Fruit fly (Drosophila melanogaster) whole organism, adult: ENCODE measurements around the gene CG6481.

ENCODE experiments used
- CG11617 ChIP-seq: fragments of 200-800 bp; sonication (Bioruptor generic); optimal IDR thresholded peaks from 2 replicates; lab custom pipeline; 2017; ENCODE audit warnings: mild to moderate bottlenecking, missing biosample characterization, missing genetic modification reagents, missing genetic modification characterization
- CG12768 ChIP-seq: fragments of 200-800 bp; sonication (Bioruptor generic); optimal IDR thresholded peaks from 2 replicates; lab custom pipeline; 2017; ENCODE audit warnings: missing biosample characterization, missing genetic modification characterization, mild to moderate bottlenecking, moderate library complexity, missing genetic modification reagents
- CG14711 ChIP-seq: fragments of 200-800 bp; sonication (Bioruptor generic); optimal IDR thresholded peaks from 2 replicates; lab custom pipeline; 2018; ENCODE audit warnings: missing biosample characterization, mild to moderate bottlenecking, missing genetic modification characterization, moderate library complexity
- CG1620 ChIP-seq: fragments of 200-800 bp; sonication (Bioruptor generic); optimal IDR thresholded peaks from 2 replicates; lab custom pipeline; 2016; ENCODE audit warnings: missing biosample characterization, missing genetic modification characterization
- CG33017 ChIP-seq: fragments of 200-800 bp; sonication (Bioruptor generic); optimal IDR thresholded peaks from 2 replicates; lab custom pipeline; 2018; ENCODE audit warnings: missing biosample characterization, mild to moderate bottlenecking, missing genetic modification characterization, moderate library complexity
- CG5204 ChIP-seq: fragments of 200-800 bp; sonication (Bioruptor generic); optimal IDR thresholded peaks from 2 replicates; lab custom pipeline; 2016; ENCODE audit warnings: missing biosample characterization, missing genetic modification characterization
- CG7045 ChIP-seq: fragments of 200-800 bp; sonication (Bioruptor generic); optimal IDR thresholded peaks from 2 replicates; lab custom pipeline; 2017; ENCODE audit warnings: missing biosample characterization, mild to moderate bottlenecking, missing genetic modification characterization
- CG7101 ChIP-seq: fragments of 200-800 bp; sonication (Bioruptor generic); optimal IDR thresholded peaks from 2 replicates; lab custom pipeline; 2018; ENCODE audit warnings: missing biosample characterization, mild to moderate bottlenecking, missing genetic modification characterization, moderate library complexity
- Clk ChIP-seq: fragments of 200-800 bp; sonication (Bioruptor generic); optimal IDR thresholded peaks from 2 replicates; lab custom pipeline; 2017; ENCODE audit warnings: missing biosample characterization, missing genetic modification characterization
- Crg-1 ChIP-seq: fragments of 200-800 bp; sonication (Bioruptor generic); optimal IDR thresholded peaks from 2 replicates; lab custom pipeline; 2016; ENCODE audit warnings: missing biosample characterization, missing genetic modification characterization
- Hr96 ChIP-seq: fragments of 200-800 bp; sonication (Bioruptor generic); optimal IDR thresholded peaks from 2 replicates; lab custom pipeline; 2016; ENCODE audit warnings: missing biosample characterization, missing genetic modification characterization
- Mnt ChIP-seq: fragments of 200-800 bp; sonication (Bioruptor generic); optimal IDR thresholded peaks from 2 replicates; lab custom pipeline; 2016; ENCODE audit warnings: missing biosample characterization, mild to moderate bottlenecking, missing genetic modification characterization
- bab1 ChIP-seq: fragments of 200-800 bp; sonication (Bioruptor generic); optimal IDR thresholded peaks from 3 replicates; lab custom pipeline; 2019; ENCODE audit warnings: missing biosample characterization, mild to moderate bottlenecking, missing genetic modification characterization, moderate library complexity
- cic ChIP-seq: fragments of 200-800 bp; sonication (Bioruptor generic); optimal IDR thresholded peaks from 2 replicates; lab custom pipeline; 2017; ENCODE audit warnings: missing biosample characterization, mild to moderate bottlenecking, missing genetic modification characterization, moderate library complexity
- cnc ChIP-seq, 2 experiments: fragments of >200 bp; optimal IDR thresholded peaks; 2 replicates each; lab custom pipeline; 2017
- kay ChIP-seq: fragments of 200-800 bp; sonication (Bioruptor generic); peaks from one replicate; lab custom pipeline; 2016; ENCODE audit warnings: missing biosample characterization, missing genetic modification characterization, borderline replicate concordance
- ovo ChIP-seq: fragments of 200-800 bp; sonication (Bioruptor generic); optimal IDR thresholded peaks from 2 replicates; lab custom pipeline; 2016; ENCODE audit warnings: missing biosample characterization, missing genetic modification characterization
- pad ChIP-seq: fragments of 200-800 bp; sonication (Bioruptor generic); optimal IDR thresholded peaks from 3 replicates; lab custom pipeline; 2017; ENCODE audit warnings: missing biosample characterization, missing genetic modification characterization, mild to moderate bottlenecking, moderate library complexity, missing genetic modification reagents
- tj ChIP-seq: fragments of 200-800 bp; sonication (Bioruptor generic); optimal IDR thresholded peaks from 3 replicates; lab custom pipeline; 2017; ENCODE audit warnings: missing biosample characterization, mild to moderate bottlenecking, missing genetic modification characterization, moderate library complexity
- toe ChIP-seq: fragments of 200-800 bp; sonication (Bioruptor generic); optimal IDR thresholded peaks from 2 replicates; lab custom pipeline; 2016; ENCODE audit warnings: missing biosample characterization, missing genetic modification characterization

CG6481 gene

DNA sequence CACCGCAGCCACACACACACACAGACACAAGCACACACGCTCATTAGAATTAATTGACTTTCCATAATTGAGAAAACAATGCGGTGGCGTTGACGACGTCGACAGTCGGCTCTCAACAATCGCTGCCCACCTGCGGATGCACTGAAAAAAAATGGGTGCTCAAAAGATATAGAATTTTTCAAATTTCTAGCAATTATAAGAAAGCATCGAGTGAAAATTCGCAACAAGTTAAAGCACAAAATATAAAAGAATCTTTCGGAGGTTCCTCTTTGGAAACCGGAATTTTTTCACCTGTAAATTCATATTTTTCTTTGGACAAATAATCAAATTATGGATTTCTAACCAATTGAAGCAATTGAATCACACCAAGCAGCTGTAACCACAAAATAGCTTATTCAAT lies 19.7 kb upstream of the CG6481 start:
- TF ChIP-seq CG14711: no peak

DNA sequence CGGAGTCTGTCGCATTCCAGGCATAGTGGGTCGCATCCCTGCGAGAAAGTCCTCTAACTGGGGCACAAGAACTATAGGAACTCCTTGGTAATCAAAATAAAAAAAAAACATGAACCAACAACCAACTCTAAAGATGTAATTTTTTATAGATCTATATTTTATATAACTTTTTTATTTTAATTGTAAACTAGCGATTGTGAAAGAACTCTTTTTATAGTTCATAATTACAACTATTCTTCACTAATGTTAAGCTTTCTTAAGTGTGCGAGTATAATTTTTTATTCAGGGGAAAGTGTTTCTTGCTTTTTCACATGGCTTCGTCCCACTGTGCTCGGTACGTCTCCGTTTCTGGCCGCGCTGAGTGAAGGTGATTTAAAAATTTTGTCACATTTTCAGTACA lies 18.0 kb upstream of the CG6481 start:
- no peak for TF ChIP-seq cnc (optimal IDR thresholded peaks at IDR 0.05; lab: Kevin White, UChicago)

- TF ChIP-seq CG1620 (GFP tag; lab: Kevin White, UChicago): no peak
- no peak for TF ChIP-seq CG12768 (GFP tag; lab: Kevin White, UChicago)
- no peak for TF ChIP-seq tj (GFP tag; lab: Kevin White, UChicago)
- TF ChIP-seq CG14711: no peak
- no peak for TF ChIP-seq Crg-1 (GFP tag; lab: Kevin White, UChicago)
- no peak for TF ChIP-seq CG11617 (GFP tag; lab: Kevin White, UChicago)
- no peak for TF ChIP-seq CG5204 (GFP tag; lab: Kevin White, UChicago)
- no peak for TF ChIP-seq Clk (GFP tag; lab: Kevin White, UChicago)
- TF ChIP-seq CG7101: no peak
- TF ChIP-seq cnc (optimal IDR thresholded peaks at IDR 0.05; lab: Kevin White, UChicago): no peak
- TF ChIP-seq CG33017 (tag; lab: Kevin White, UChicago): no peak
- TF ChIP-seq bab1 (GFP tag; lab: Kevin White, UChicago): no peak
- TF ChIP-seq toe (GFP tag; lab: Kevin White, UChicago): no peak
- no peak for TF ChIP-seq ovo (GFP tag; lab: Kevin White, UChicago)
- no peak for TF ChIP-seq pad (GFP tag; lab: Kevin White, UChicago)
- no peak for TF ChIP-seq Hr96 (GFP tag; lab: Kevin White, UChicago)
Observed at dm6 chrX:18538204-18538864, 16.1 kb upstream of the CG6481 start.

dm6 chrX:18537066-18537759 lies 15.0 kb upstream of the CG6481 start:
- TF ChIP-seq Clk (GFP tag; lab: Kevin White, UChicago): no peak

DNA sequence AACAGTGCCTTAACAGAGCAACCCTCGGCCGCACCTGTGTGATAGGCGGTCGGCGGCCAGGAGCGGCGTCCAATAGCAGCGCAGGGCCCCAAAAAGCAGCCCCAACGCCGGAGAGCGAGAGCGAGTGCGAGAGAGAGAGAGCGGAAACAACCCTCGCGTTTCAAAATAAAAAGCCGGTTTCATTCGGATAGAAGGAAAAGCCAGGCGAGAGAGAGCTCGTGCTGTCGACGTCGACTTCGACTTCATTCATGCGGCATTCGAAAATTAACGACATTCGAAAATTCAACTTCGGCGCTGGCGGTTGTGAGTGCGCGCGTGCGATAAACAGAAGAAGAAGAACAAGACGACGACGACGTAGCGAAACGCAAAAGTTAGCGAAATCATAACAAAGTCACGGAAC lies 12.1 kb upstream of the CG6481 start:
- peak; percentile 18 for TF ChIP-seq cic (GFP tag; lab: Kevin White, UChicago)
- TF ChIP-seq kay: no peak
- TF ChIP-seq bab1 (GFP tag; lab: Kevin White, UChicago): peak; percentile 19
- peak; percentile 23 for TF ChIP-seq tj (GFP tag; lab: Kevin White, UChicago)
- no peak for TF ChIP-seq Mnt (GFP tag; lab: Kevin White, UChicago)
- TF ChIP-seq CG12768 (GFP tag; lab: Kevin White, UChicago): no peak
- no peak for TF ChIP-seq CG7045
- no peak for TF ChIP-seq Clk (GFP tag; lab: Kevin White, UChicago)

- TF ChIP-seq Hr96 (GFP tag; lab: Kevin White, UChicago): no peak
- peak; percentile 28 for TF ChIP-seq kay
Observed at dm6 chrX:18533308-18533707, 11.1 kb upstream of the CG6481 start.

DNA sequence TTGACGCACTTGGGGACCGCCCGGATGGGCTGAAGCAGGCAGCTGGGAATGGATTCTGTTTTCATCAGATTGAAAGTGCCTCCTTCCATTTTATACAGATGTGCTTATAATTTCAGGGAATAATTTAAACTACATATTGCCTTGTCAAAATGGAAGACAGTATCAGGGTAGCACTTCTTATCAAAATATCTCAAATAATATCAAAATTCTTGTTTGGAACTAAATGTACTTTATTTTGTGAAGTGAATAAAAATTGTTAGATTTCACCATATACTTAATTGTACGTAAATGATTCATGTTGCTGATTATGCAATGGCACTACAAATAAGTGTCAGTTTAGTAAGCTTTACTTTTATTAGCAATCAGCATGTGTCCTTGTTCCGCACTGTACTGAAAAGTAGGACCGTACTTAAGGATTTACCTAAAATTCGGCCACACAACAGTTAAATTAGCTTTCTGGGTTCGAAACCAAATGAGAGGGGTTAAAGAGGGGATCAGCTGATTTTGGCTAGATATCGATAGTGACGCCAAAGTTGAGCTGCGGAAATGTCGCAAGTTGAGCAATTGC lies 6.0 kb upstream of the CG6481 start, which contains the start of the genes CG15042 and CG15047:
Gene CG15042, minus strand, starts transcription at position 101 of the 568 bp plus-strand sequence.
Gene CG15047, plus strand, starts transcription at position 518 of the 568 bp plus-strand sequence.
- TF ChIP-seq pad (GFP tag; lab: Kevin White, UChicago) (no peak), CG5204 (GFP tag; lab: Kevin White, UChicago) (no peak), cic (GFP tag; lab: Kevin White, UChicago) (no peak), CG11617 (GFP tag; lab: Kevin White, UChicago) (no peak), toe (GFP tag; lab: Kevin White, UChicago) (no peak), tj (GFP tag; lab: Kevin White, UChicago) (no peak), CG7101 (no peak), CG14711 (no peak), CG7045 (no peak), bab1 (GFP tag; lab: Kevin White, UChicago) (no peak), kay (no peak), cnc (optimal IDR thresholded peaks at IDR 0.05; lab: Kevin White, UChicago) (no peak), Clk (GFP tag; lab: Kevin White, UChicago) (no peak), CG1620 (GFP tag; lab: Kevin White, UChicago) (no peak), Crg-1 (GFP tag; lab: Kevin White, UChicago) (no peak)
